Fruit fly (Drosophila melanogaster) whole organism, embryonic: Measurements from ENCODE around the gene Ak3.

Experiments used
- Antp ChIP-seq: fragments of 200-800 bp; sonication (Bioruptor generic); optimal IDR thresholded peaks from 3 replicates; lab custom pipeline; 2016; ENCODE audit warnings: missing biosample characterization, missing genetic modification characterization
- CG10147 ChIP-seq: fragments of 200-800 bp; sonication (Bioruptor generic); optimal IDR thresholded peaks from 2 replicates; lab custom pipeline; 2019; ENCODE audit warnings: missing biosample characterization, mild to moderate bottlenecking, missing genetic modification characterization, moderate library complexity
- CG10209 ChIP-seq: fragments of 200-800 bp; sonication (Bioruptor generic); optimal IDR thresholded peaks from 3 replicates; lab custom pipeline; 2017; ENCODE audit warnings: missing biosample characterization, mild to moderate bottlenecking, missing genetic modification characterization, missing genetic modification reagents
- CG12071 ChIP-seq: fragments of 200-800 bp; sonication (Bioruptor generic); optimal IDR thresholded peaks from 3 replicates; lab custom pipeline; 2018; ENCODE audit warnings: missing biosample characterization, mild to moderate bottlenecking, missing genetic modification characterization
- CG12219 ChIP-seq: fragments of 200-800 bp; sonication (Bioruptor generic); optimal IDR thresholded peaks from 3 replicates; lab custom pipeline; 2018; ENCODE audit warnings: missing biosample characterization, mild to moderate bottlenecking, missing genetic modification characterization
- CG12236 ChIP-seq: fragments of 200-800 bp; sonication (Bioruptor generic); optimal IDR thresholded peaks from 2 replicates; lab custom pipeline; 2016; ENCODE audit warnings: missing biosample characterization, missing genetic modification characterization
- CG13123 ChIP-seq: fragments of 200-800 bp; sonication (Bioruptor generic); optimal IDR thresholded peaks from 2 replicates; lab custom pipeline; 2016; ENCODE audit warnings: missing biosample characterization, missing genetic modification characterization
- CG13424 ChIP-seq: fragments of 200-800 bp; sonication (Bioruptor generic); optimal IDR thresholded peaks from 2 replicates; lab custom pipeline; 2019; ENCODE audit warnings: missing biosample characterization, mild to moderate bottlenecking, missing genetic modification characterization, moderate library complexity
- CG13894 ChIP-seq: fragments of 200-800 bp; sonication (Bioruptor generic); optimal IDR thresholded peaks from 3 replicates; lab custom pipeline; 2018; ENCODE audit warnings: missing biosample characterization, mild to moderate bottlenecking, missing genetic modification characterization, moderate library complexity
- CG15696 ChIP-seq: fragments of 200-800 bp; sonication (Bioruptor generic); optimal IDR thresholded peaks from 2 replicates; lab custom pipeline; 2019; ENCODE audit warnings: missing biosample characterization, mild to moderate bottlenecking, missing genetic modification characterization, moderate library complexity
- CG17568 ChIP-seq: fragments of 200-800 bp; sonication (Bioruptor generic); optimal IDR thresholded peaks from 2 replicates; lab custom pipeline; 2018; ENCODE audit warnings: missing biosample characterization, mild to moderate bottlenecking, missing genetic modification characterization, moderate library complexity
- CG18262 ChIP-seq: fragments of 200-800 bp; optimal IDR thresholded peaks from 3 replicates; lab custom pipeline; 2019; ENCODE audit warnings: missing biosample characterization, mild to moderate bottlenecking, missing genetic modification characterization, moderate library complexity
- CG2129 ChIP-seq: fragments of 200-800 bp; sonication (Bioruptor generic); IDR thresholded peaks from 2 replicates; pipeline ENCODE4 v1.3.6; 2022; ENCODE audit warnings: missing biosample characterization, missing genetic modification characterization; ENCODE audit not compliant: partially characterized antibody
- CG2199 ChIP-seq: fragments of 200-800 bp; sonication (Bioruptor generic); IDR thresholded peaks from 3 replicates; pipeline ENCODE4 v1.3.6; 2022; ENCODE audit warnings: missing biosample characterization, missing genetic modification characterization
- CG2678 ChIP-seq: fragments of 200-800 bp; sonication (Bioruptor generic); optimal IDR thresholded peaks from 3 replicates; lab custom pipeline; 2019; ENCODE audit warnings: missing biosample characterization, mild to moderate bottlenecking, missing genetic modification characterization, moderate library complexity
- CG31365 ChIP-seq: fragments of 200-800 bp; sonication (Bioruptor generic); optimal IDR thresholded peaks from 2 replicates; lab custom pipeline; 2018; ENCODE audit warnings: missing biosample characterization, mild to moderate bottlenecking, missing genetic modification characterization
- CG31441 ChIP-seq: fragments of 200-800 bp; sonication (Bioruptor generic); IDR thresholded peaks from 2 replicates; pipeline ENCODE4 v1.3.6; 2022; ENCODE audit warnings: missing biosample characterization, missing genetic modification characterization
- CG34376 ChIP-seq: fragments of 200-800 bp; sonication (Bioruptor generic); optimal IDR thresholded peaks from 2 replicates; lab custom pipeline; 2018; ENCODE audit warnings: missing biosample characterization, mild to moderate bottlenecking, missing genetic modification characterization
- CG34422 ChIP-seq: fragments of 200-800 bp; sonication (Bioruptor generic); IDR thresholded peaks from 3 replicates; pipeline ENCODE4 v1.3.6; 2022; ENCODE audit warnings: missing biosample characterization, missing genetic modification characterization
- CG9215 ChIP-seq: fragments of 200-800 bp; sonication (Bioruptor generic); IDR thresholded peaks from 2 replicates; pipeline ENCODE4 v1.3.6; 2022; ENCODE audit warnings: missing biosample characterization, missing genetic modification characterization
- CG9437 ChIP-seq: fragments of 200-800 bp; sonication (Bioruptor generic); optimal IDR thresholded peaks from 2 replicates; lab custom pipeline; 2018; ENCODE audit warnings: missing biosample characterization, mild to moderate bottlenecking, missing genetic modification characterization
- Camta ChIP-seq: fragments of 200-800 bp; sonication (Bioruptor generic); optimal IDR thresholded peaks from 2 replicates; lab custom pipeline; 2016; ENCODE audit warnings: missing biosample characterization, missing genetic modification characterization
- Dad ChIP-seq: fragments of 200-800 bp; sonication (Bioruptor generic); optimal IDR thresholded peaks from 3 replicates; lab custom pipeline; 2016; ENCODE audit warnings: missing biosample characterization, missing genetic modification characterization
- Dref ChIP-seq: fragments of 200-800 bp; sonication (Bioruptor generic); IDR thresholded peaks from 2 replicates; pipeline ENCODE4 v1.3.6; 2022; ENCODE audit warnings: missing biosample characterization, missing genetic modification characterization
- Elba2 ChIP-seq: fragments of 200-800 bp; sonication (Bioruptor generic); optimal IDR thresholded peaks from 3 replicates; lab custom pipeline; 2016; ENCODE audit warnings: missing biosample characterization, missing genetic modification characterization
- MBD-R2 ChIP-seq: fragments of 200-800 bp; sonication (Bioruptor generic); IDR thresholded peaks from 2 replicates; pipeline ENCODE4 v1.3.6; 2022; ENCODE audit warnings: missing biosample characterization, missing genetic modification characterization
- Myb ChIP-seq: fragments of 200-800 bp; sonication (Bioruptor generic); optimal IDR thresholded peaks from 2 replicates; lab custom pipeline; 2016; ENCODE audit warnings: missing biosample characterization, missing genetic modification characterization
- Neu2 ChIP-seq: fragments of 200-800 bp; sonication (Bioruptor generic); optimal IDR thresholded peaks from 3 replicates; lab custom pipeline; 2016; ENCODE audit warnings: missing biosample characterization, missing genetic modification characterization, borderline replicate concordance
- NfI ChIP-seq: fragments of 200-800 bp; sonication (Bioruptor generic); optimal IDR thresholded peaks from 3 replicates; lab custom pipeline; 2018; ENCODE audit warnings: missing biosample characterization, mild to moderate bottlenecking, missing genetic modification characterization, moderate library complexity
- Six4 ChIP-seq: fragments of 200-800 bp; sonication (Bioruptor generic); optimal IDR thresholded peaks from 2 replicates; lab custom pipeline; 2016; ENCODE audit warnings: missing biosample characterization, missing genetic modification characterization
- al ChIP-seq: fragments of 200-800 bp; sonication (Bioruptor generic); IDR thresholded peaks from 2 replicates; pipeline ENCODE4 v1.3.6; 2022; ENCODE audit warnings: missing biosample characterization, missing genetic modification characterization
- bbx ChIP-seq: fragments of 200-800 bp; sonication (Bioruptor generic); IDR thresholded peaks from 2 replicates; pipeline ENCODE4 v1.3.6; 2022; ENCODE audit warnings: missing biosample characterization, missing genetic modification characterization; ENCODE audit not compliant: partially characterized antibody
- bigmax ChIP-seq: fragments of 200-800 bp; sonication (Bioruptor generic); optimal IDR thresholded peaks from 2 replicates; lab custom pipeline; 2018; ENCODE audit warnings: missing biosample characterization, mild to moderate bottlenecking, missing genetic modification characterization
- btn ChIP-seq: fragments of 200-800 bp; sonication (Bioruptor generic); optimal IDR thresholded peaks from 2 replicates; lab custom pipeline; 2016; ENCODE audit warnings: missing biosample characterization, missing genetic modification characterization
- cg ChIP-seq: fragments of 200-800 bp; sonication (Bioruptor generic); optimal IDR thresholded peaks from 3 replicates; lab custom pipeline; 2019; ENCODE audit warnings: missing biosample characterization, mild to moderate bottlenecking, missing genetic modification characterization, moderate library complexity
- chm ChIP-seq: fragments of 200-800 bp; sonication (Bioruptor generic); IDR thresholded peaks from 2 replicates; pipeline ENCODE4 v1.3.6; 2022; ENCODE audit warnings: missing biosample characterization, missing genetic modification characterization
- chn ChIP-seq: fragments of 200-800 bp; sonication (Bioruptor generic); optimal IDR thresholded peaks from 2 replicates; lab custom pipeline; 2016; ENCODE audit warnings: missing biosample characterization, missing genetic modification characterization
- dan ChIP-seq: fragments of 200-800 bp; sonication (Bioruptor generic); IDR thresholded peaks from 2 replicates; pipeline ENCODE4 v1.3.6; 2022; ENCODE audit warnings: missing biosample characterization, missing genetic modification characterization
- danr ChIP-seq: fragments of 200-800 bp; sonication (Bioruptor generic); IDR thresholded peaks from 2 replicates; pipeline ENCODE4 v1.3.6; 2022; ENCODE audit warnings: missing biosample characterization, missing genetic modification characterization
- fru ChIP-seq: fragments of >200 bp; optimal IDR thresholded peaks from 2 replicates; lab custom pipeline; 2017
- gce ChIP-seq: fragments of 200-800 bp; sonication (Bioruptor generic); IDR thresholded peaks from 3 replicates; pipeline ENCODE4 v1.3.6; 2022; ENCODE audit warnings: missing biosample characterization, missing genetic modification characterization
- gcm ChIP-seq: fragments of 200-800 bp; sonication (Bioruptor generic); optimal IDR thresholded peaks from 2 replicates; lab custom pipeline; 2019; ENCODE audit warnings: missing biosample characterization, mild to moderate bottlenecking, missing genetic modification characterization, moderate library complexity
- ken ChIP-seq: fragments of 200-800 bp; sonication (Bioruptor generic); IDR thresholded peaks from 3 replicates; pipeline ENCODE4 v1.3.6; 2022; ENCODE audit warnings: missing biosample characterization, missing genetic modification characterization
- lov ChIP-seq, 2 experiments: fragments of 200-800 bp in 1 of 2; fragments of >200 bp in 1 of 2; sonication (Bioruptor generic) in 1 of 2; IDR thresholded peaks in 1 of 2; optimal IDR thresholded peaks in 1 of 2; 2 replicates in 1 of 2; 3 replicates in 1 of 2; pipeline versions ENCODE4 v1.3.6 to Lab custom; 2017 to 2022; ENCODE audit warnings: missing biosample characterization in 1 of 2, missing genetic modification characterization in 1 of 2
- nau ChIP-seq: fragments of 200-800 bp; sonication (Bioruptor generic); optimal IDR thresholded peaks from 3 replicates; lab custom pipeline; 2017; ENCODE audit warnings: missing biosample characterization, mild to moderate bottlenecking, missing genetic modification characterization, missing genetic modification reagents
- otp ChIP-seq: fragments of 200-800 bp; sonication (Bioruptor generic); IDR thresholded peaks from 3 replicates; pipeline ENCODE4, ENCODE4 v1.3.6; 2022; ENCODE audit warnings: missing biosample characterization, missing genetic modification characterization
- salm ChIP-seq: fragments of 200-800 bp; sonication (Bioruptor generic); optimal IDR thresholded peaks from 2 replicates; lab custom pipeline; 2018; ENCODE audit warnings: missing biosample characterization, mild to moderate bottlenecking, missing genetic modification characterization
- sim ChIP-seq: fragments of 200-800 bp; sonication (Bioruptor generic); IDR thresholded peaks from 2 replicates; pipeline ENCODE4 v1.3.6; 2022; ENCODE audit warnings: missing biosample characterization, missing genetic modification characterization
- so ChIP-seq: fragments of 200-800 bp; sonication (Bioruptor generic); IDR thresholded peaks from 3 replicates; pipeline ENCODE4 v1.3.6; 2022; ENCODE audit warnings: missing biosample characterization, missing genetic modification characterization
- sug ChIP-seq: fragments of 200-800 bp; optimal IDR thresholded peaks from 2 replicates; lab custom pipeline; 2019; ENCODE audit warnings: missing biosample characterization, mild to moderate bottlenecking, missing genetic modification characterization, moderate library complexity

Gene Ak3

DNA sequence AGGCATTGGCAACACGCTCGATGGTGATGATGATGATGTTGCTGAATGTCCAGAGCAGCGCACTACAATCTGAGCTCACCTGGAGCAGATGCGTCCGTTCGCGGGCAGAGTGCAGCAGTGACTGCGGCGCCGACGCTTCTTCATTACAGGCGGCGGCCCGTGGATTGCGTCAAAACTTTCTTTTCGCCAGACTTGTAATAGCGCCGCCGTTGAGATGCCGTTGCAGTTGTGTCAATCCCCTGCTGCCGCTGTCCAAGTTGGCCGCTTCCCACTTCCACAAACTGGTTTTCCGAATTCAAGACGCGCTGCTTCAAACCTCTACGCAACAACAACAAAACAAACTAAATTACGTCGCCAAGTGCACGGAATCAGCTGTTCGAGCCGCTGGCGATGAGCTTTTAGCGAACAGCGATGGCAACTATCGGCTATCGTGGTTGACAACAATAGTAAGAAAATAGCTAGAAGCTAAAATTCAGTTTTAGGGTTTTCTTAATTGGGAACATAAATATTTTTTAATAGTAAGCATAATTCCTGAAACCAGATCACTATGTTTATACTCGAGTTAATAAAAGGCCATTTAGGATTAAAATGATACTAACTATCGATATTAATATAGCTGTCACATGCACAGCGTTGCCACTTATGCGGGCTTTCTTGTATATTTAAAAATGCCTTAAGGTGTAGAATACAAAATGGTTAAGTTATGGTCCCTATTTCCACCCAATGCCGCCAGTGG lies 7.4 kb downstream of the Ak3 start, which contains the start of gene Tpc1 (continued):
- TF ChIP-seq chm (GFP tag; lab: Robert Waterston, UW) = no peak; the same call in 1 of the 2 replicates
- peak; percentile 65 for TF ChIP-seq sug (tag; lab: Kevin White, UChicago)
- TF ChIP-seq CG9215 (GFP tag; lab: Robert Waterston, UW) = no peak
- TF ChIP-seq NfI = peak; percentile 28
- peak; percentile 29 for TF ChIP-seq Dad
- no peak for TF ChIP-seq CG12219 (GFP tag; lab: Kevin White, UChicago)
- no peak for TF ChIP-seq Six4 (GFP tag; lab: Kevin White, UChicago)
- TF ChIP-seq CG9437 (GFP tag; lab: Kevin White, UChicago) = peak; percentile 70
- TF ChIP-seq salm = no peak
- TF ChIP-seq dan = no peak
- no peak for TF ChIP-seq cg (GFP tag; lab: Kevin White, UChicago)
- no peak for TF ChIP-seq otp (GFP tag; lab: Robert Waterston, UW)
- TF ChIP-seq Dref (GFP tag; lab: Robert Waterston, UW) = peak; percentile 62
- TF ChIP-seq gce (GFP tag; lab: Robert Waterston, UW) = no peak
- TF ChIP-seq CG34376 (GFP tag; lab: Kevin White, UChicago) = peak; percentile 51
- peak; percentile 37; the same call in 1 of the 3 replicates for TF ChIP-seq CG34422 (GFP tag; lab: Robert Waterston, UW)
- no peak for TF ChIP-seq Elba2 (GFP tag; lab: Kevin White, UChicago)
- TF ChIP-seq CG31441 (GFP tag; lab: Robert Waterston, UW) = peak; percentile 23; the same call in 1 of the 2 replicates
- TF ChIP-seq CG13123 = no peak
- TF ChIP-seq lov (optimal IDR thresholded peaks at IDR 0.05; lab: Kevin White, UChicago) = no peak
- TF ChIP-seq lov (GFP tag; IDR thresholded peaks at IDR 0.05; lab: Robert Waterston, UW) = 0 out of 3 replicates have a peak, but pooled peaks have one; percentile 22
- TF ChIP-seq danr (GFP tag; lab: Robert Waterston, UW) = no peak
- peak; percentile 46 for TF ChIP-seq CG10147 (GFP tag; lab: Kevin White, UChicago)
- no peak for TF ChIP-seq Neu2
- no peak for TF ChIP-seq CG17568 (GFP tag; lab: Kevin White, UChicago)
- peak; percentile 0 for TF ChIP-seq CG18262 (tag; lab: Kevin White, UChicago)
- TF ChIP-seq gcm (GFP tag; lab: Kevin White, UChicago) = peak; percentile 63
- peak; percentile 90 for TF ChIP-seq CG2129 (GFP tag; lab: Robert Waterston, UW)
- TF ChIP-seq bbx (GFP tag; lab: Robert Waterston, UW) = peak; percentile 55
- no peak for TF ChIP-seq al
- TF ChIP-seq Camta (GFP tag; lab: Kevin White, UChicago) = no peak
- no peak for TF ChIP-seq fru (lab: Kevin White, UChicago)
- TF ChIP-seq btn (GFP tag; lab: Kevin White, UChicago) = no peak
- no peak for TF ChIP-seq CG12236
- TF ChIP-seq CG2678 (tag; lab: Kevin White, UChicago) = peak; percentile 33
- peak; percentile 35 for TF ChIP-seq CG13894
- no peak for TF ChIP-seq ken (GFP tag; lab: Robert Waterston, UW)
- no peak for TF ChIP-seq nau (GFP tag; lab: Kevin White, UChicago)
- no peak for TF ChIP-seq CG31365 (tag; lab: Kevin White, UChicago)
- peak; percentile 39 for TF ChIP-seq Myb (GFP tag; lab: Kevin White, UChicago)
- TF ChIP-seq CG15696 = peak; percentile 26
- TF ChIP-seq CG13424 = peak; percentile 41
- TF ChIP-seq CG12071 (GFP tag; lab: Kevin White, UChicago) = no peak
- no peak for TF ChIP-seq bigmax (GFP tag; lab: Kevin White, UChicago)
- TF ChIP-seq CG2199 (GFP tag; lab: Robert Waterston, UW) = no peak
- TF ChIP-seq CG10209 (GFP tag; lab: Kevin White, UChicago) = no peak
- no peak for TF ChIP-seq Antp (GFP tag; lab: Kevin White, UChicago)
- TF ChIP-seq MBD-R2 (GFP tag; lab: Robert Waterston, UW) = peak; percentile 93
- peak; percentile 29 for TF ChIP-seq chn (GFP tag; lab: Kevin White, UChicago)
- no peak for TF ChIP-seq so (GFP tag; lab: Robert Waterston, UW)
- no peak for TF ChIP-seq sim (GFP tag; lab: Robert Waterston, UW)
